Fruit fly (Drosophila melanogaster): ENCODE results near the gene Sfp24Bd.

Sfp24Bd gene

dm6 chr2L:3648173-3648972 lies 20.6 kb downstream of the Sfp24Bd start:
- TF ChIP-seq noc (tag; optimal IDR thresholded peaks at IDR 0.05), result no peak

DNA sequence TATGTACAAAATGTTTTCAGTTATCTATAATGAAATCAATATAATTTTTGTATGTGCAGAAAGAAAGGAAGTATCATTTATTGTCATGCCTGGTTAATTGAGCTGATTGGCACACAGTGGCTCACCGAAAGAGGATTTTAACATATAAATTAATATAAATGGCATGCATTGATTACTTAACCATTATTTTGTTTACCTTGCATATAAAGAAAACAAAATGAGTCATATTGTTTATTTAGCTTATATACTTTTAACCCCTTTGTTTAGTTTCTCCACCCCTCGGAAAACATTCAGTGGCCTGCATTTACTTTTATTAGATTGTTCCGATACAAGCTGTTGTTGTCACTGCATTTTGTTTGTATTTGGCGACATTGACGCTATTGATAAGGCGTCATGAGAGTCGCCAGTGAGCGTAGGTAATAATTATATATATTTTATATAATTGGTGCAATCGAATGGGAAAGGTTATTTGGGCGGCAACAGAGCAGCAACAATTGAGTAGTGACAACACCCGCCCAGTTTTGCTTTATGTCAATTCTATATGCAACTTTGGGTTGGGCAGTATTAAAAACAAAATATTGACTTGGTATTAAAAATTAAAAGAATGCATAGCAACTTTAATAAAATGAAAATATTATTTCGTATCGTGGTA lies 21.3 kb downstream of the Sfp24Bd start:
- no peak for TF ChIP-seq noc (tag; optimal IDR thresholded peaks at IDR 0.05)

dm6 chr2L:3646041-3646440 lies 22.9 kb downstream of the Sfp24Bd start:
- TF ChIP-seq noc (tag; optimal IDR thresholded peaks at IDR 0.05), result no peak

DNA sequence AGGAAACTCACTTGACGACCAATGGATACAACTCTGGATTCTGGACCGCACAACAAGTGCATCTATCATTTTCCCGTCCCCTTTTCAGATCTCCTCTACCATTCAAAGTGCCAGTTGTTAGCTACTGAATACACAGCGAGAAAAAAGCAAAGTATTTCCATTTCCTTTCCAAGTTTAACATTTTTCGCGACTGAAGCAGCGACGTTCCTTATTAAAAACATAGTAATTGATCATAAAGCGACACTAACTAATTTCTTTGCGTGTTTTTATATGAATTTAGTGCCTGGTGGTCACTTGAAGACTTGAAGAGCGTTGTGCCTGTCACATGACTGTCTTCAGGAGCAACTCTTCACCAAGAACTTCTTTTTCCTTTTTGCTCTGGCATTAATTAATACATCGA lies 23.6 kb downstream of the Sfp24Bd start:
- TF ChIP-seq noc (tag; optimal IDR thresholded peaks at IDR 0.05), result no peak

- no peak for TF ChIP-seq noc (tag; optimal IDR thresholded peaks at IDR 0.05)
These were observed 26.6 kb downstream of the Sfp24Bd start for dm6 chr2L:3642148-3642920.

DNA sequence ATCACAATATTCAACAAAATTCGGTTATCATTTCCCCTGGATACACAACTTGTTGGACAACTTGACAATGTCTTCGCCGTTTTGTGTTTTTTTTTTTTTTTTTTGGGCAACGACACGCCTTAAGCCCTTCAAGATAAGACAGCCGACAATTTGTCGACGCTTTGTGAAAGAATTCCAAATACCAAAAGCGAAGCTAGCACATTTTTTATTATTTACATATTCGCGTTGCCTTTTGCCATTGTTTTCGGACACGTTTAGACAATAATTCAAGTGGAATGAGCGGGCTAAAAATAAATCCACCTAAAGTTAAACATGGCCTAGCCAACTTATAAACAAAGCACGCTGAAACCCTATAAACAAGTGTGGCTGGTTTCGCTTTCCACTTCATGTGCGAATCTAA lies 28.0 kb downstream of the Sfp24Bd start:
- TF ChIP-seq noc (tag; optimal IDR thresholded peaks at IDR 0.05), result peak; percentile 64

DNA sequence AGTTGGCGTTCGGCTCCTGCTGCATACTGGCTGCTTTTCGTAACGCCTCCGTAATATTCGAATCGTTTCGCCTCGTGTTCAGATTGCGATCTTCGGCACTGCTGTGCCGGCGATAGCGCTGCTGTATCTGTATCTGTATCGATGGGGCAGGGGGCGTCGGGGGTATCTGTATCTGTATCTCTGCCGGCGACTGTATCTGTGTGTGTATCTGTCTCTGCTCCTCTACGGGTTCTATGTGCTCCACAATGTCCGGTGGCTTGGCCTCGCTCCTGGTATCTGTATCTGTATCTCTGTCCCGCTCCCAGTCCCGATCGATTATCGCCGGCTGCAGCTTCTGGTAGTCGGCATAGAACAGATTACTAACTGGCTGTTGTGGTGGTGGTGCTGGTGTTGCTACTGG lies 29.0 kb downstream of the Sfp24Bd start:
- peak; percentile 72 for TF ChIP-seq noc (tag; optimal IDR thresholded peaks at IDR 0.05)

DNA sequence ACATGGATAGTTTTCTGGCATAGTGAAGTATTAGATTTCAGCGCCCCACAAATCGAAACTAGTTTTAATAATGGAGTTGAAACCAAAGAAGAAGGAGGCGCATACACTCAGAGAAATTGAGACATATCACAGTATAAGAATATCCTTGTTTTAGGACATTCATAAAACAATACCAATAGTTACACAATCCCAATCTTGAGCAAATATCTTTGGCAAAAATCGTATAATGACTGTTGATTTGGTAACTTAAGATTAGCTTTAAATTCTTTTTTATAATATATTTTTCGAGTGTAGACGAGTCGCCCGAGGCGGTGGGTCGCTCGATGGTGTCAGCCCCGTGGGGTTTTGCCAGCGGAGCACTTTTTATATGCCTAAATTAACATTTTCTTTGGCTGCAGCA lies 33.5 kb downstream of the Sfp24Bd start:
- TF ChIP-seq noc (tag; optimal IDR thresholded peaks at IDR 0.05), result no peak

DNA sequence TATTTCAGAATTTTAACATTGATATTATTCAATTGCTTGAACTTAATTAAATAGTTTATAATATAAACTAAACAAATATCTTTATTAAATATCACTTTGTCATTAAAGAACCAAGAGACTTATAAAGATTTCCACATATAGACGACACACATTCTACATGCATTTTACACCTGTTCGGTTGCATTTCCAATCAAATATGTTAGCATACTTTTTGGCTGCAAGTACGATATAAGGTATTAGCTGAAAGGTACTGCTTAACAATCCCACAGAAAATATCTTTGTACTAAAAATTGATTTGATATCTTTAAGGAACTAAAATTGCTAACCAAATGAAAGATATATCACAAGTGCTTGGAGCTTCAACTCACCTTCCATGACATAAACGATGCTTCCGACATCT lies 35.1 kb downstream of the Sfp24Bd start:
- TF ChIP-seq noc (tag; optimal IDR thresholded peaks at IDR 0.05), result no peak

DNA sequence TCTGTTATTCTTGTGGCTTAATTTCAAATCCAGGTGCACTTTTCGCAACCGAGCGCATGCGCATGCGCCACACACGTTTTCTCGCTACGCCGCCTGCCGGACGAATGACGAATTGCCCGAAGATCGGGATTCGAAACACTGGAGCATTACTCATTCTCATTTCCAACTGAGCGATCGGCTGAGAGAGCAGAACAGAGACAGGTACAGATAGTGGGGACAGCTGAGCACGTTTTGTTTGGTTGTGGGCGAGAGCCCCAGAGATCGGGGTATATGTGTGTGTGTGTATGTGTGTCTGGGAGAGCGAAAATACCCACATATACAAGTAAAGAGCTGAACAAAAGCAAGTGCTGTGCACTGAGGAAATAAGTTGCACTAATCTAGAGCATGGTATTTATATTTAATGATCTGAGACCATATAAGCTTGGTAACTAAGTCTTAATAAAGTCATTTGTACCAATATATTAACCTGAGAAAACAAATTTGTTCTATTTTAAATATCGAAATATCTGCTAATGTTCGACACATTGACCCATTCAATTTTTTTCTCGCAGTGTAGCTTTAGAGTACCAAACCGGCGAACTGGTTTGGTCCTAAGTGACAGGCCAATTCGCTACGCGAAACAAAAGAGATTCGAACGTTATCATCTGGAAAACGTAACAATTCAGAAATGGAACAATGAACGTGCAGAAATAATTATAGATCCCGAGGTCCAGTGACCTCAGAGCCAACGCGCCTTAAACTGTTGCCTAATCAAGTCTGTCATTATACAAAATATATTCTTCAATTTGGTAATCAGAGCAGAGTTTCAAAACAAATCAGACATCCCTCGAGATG lies 36.7 kb downstream of the Sfp24Bd start:
- TF ChIP-seq noc (tag; optimal IDR thresholded peaks at IDR 0.05), result peak; percentile 97

- no peak for TF ChIP-seq noc (tag; optimal IDR thresholded peaks at IDR 0.05)
These were observed 37.5 kb downstream of the Sfp24Bd start for dm6 chr2L:3631262-3632046.

dm6 chr2L:3630763-3631162 lies 38.2 kb downstream of the Sfp24Bd start:
- no peak for TF ChIP-seq noc (tag; optimal IDR thresholded peaks at IDR 0.05)

DNA sequence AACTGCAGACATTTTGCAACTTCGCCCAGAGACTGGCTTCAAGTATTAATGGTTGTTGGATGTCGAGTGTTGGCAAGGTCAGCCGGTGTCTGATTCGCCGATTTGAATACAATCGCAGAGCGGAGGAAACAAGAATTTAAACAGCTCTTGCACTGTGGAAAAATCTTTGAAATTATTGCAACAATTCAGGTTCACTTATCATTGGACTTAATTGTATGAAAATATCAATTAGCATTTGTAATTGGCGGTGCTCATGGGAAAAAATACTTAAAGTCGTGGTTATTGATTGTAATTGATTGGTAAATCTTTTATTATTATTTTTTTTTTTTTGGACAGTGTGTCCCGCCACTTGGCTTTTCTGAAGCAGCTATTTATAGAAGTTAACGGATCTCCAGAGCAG lies 39.5 kb downstream of the Sfp24Bd start:
- peak; percentile 33 for TF ChIP-seq noc (tag; optimal IDR thresholded peaks at IDR 0.05)

DNA sequence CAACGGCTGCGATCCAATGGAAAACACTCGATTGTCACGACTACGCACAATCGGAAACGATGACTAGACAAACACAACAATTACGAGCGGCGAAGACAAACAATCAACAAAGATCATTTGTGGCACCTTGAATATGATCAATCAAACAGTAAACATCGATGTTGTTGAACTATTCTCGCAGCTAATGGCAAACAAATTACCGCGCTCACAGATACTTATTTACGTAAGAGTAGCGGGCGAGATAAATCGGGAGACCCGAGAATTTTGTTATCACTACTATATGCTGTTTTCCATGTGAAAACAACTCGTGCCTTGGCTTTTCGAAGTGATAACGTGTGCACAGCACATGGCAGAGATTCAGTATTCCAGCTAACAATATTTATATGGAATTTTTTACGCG lies 40.1 kb downstream of the Sfp24Bd start:
- peak; percentile 37 for TF ChIP-seq noc (tag; optimal IDR thresholded peaks at IDR 0.05)

DNA sequence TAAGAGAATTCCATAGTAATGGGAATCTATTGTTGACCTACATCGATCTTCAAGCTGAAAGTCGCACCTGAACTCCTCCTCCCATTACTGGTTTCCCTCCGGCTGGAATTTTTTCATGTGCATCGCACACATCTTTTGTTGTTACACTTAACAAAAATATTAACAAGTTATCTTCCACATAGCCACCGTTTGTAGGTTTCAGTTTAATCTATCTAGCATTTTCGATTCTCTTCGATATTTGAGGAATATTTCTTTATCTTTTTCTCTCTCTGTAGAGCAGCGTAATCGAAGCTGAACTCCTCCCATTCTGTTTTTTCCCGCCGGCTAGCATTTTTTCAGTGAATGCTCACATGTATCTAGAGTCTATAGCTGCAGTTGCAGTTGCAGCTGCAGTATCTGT lies 44.1 kb downstream of the Sfp24Bd start:
- no peak for TF ChIP-seq noc (tag; optimal IDR thresholded peaks at IDR 0.05)
